Worm (Caenorhabditis elegans) whole organism, midembryonic: ENCODE results near the gene flp-28.

Experiments
- med-1 ChIP-seq: sonication (generic microtip); optimal IDR thresholded peaks from 2 replicates; lab custom pipeline; 2017; ENCODE audit warnings: missing genetic modification characterization, mild to moderate bottlenecking, missing compliant biosample characterization, antibody characterized with exemption, missing genetic modification reagents; ENCODE audit not compliant: insufficient read depth
- tab-1 ChIP-seq: fragments of 200-800 bp; sonication (Bioruptor generic); IDR thresholded peaks from 2 replicates; pipeline ENCODE4 v1.3.6; 2022; ENCODE audit warnings: missing genetic modification characterization, missing compliant biosample characterization
- ztf-23 ChIP-seq: fragments of 200-800 bp; sonication (Bioruptor generic); IDR thresholded peaks from 2 replicates; pipeline ENCODE4 v1.3.6; 2022; ENCODE audit warnings: missing genetic modification reagents, missing genetic modification characterization, missing compliant biosample characterization

- TF ChIP-seq tab-1 (GFP tag; lab: Robert Waterston, UW), result no peak
- no peak for TF ChIP-seq ztf-23 (GFP tag; lab: Robert Waterston, UW)
- TF ChIP-seq med-1 (GFP tag; lab: Kevin White, UChicago), result no peak
Observed at ce11 chrX:10047325-10047724, 40.4 kb downstream of the flp-28 start, which contains the start of gene ZC374.2.
